Worm (Caenorhabditis elegans): ENCODE results near the gene exos-1.

exos-1 gene

ce11 chrIII:11010597-11010996 is 1.8 kb downstream of the exos-1 start:
- no peak for TF ChIP-seq alr-1 (tag; optimal IDR thresholded peaks at IDR 0.05; ENCODE audit: borderline replicate concordance)
- no peak for TF ChIP-seq mdl-1 (tag; optimal IDR thresholded peaks at IDR 0.05)
- TF ChIP-seq pqm-1 (tag; optimal IDR thresholded peaks at IDR 0.05) = no peak
- TF ChIP-seq elt-3 (tag; optimal IDR thresholded peaks at IDR 0.05) = no peak
- no peak for TF ChIP-seq efl-1 (optimal IDR thresholded peaks at IDR 0.05)
- peak in 1 of 2 experiments; percentile 72 for TF ChIP-seq efl-1 (GFP tag; optimal IDR thresholded peaks at IDR 0.05 in 1 of 2)
- TF ChIP-seq tlp-1 (tag; optimal IDR thresholded peaks at IDR 0.05) = no peak
- no peak for TF ChIP-seq isw-1 (GFP tag; IDR thresholded peaks at IDR 0.05)
- TF ChIP-seq ceh-90 (tag; optimal IDR thresholded peaks at IDR 0.05) = no peak
- no peak for TF ChIP-seq hlh-4 (tag; optimal IDR thresholded peaks at IDR 0.05)

ce11 chrIII:11012264-11012663 is 3.4 kb downstream of the exos-1 start, which contains the start of gene kvs-4:
Gene kvs-4 (plus strand): TSS chrIII:11012564.
- no peak for TF ChIP-seq mef-2 (tag; optimal IDR thresholded peaks at IDR 0.05)
- no peak for TF ChIP-seq C34B4.2 (tag; optimal IDR thresholded peaks at IDR 0.05)
- no peak for TF ChIP-seq lin-39 (tag; optimal IDR thresholded peaks at IDR 0.05)
- no peak for TF ChIP-seq ces-1 (GFP tag; optimal IDR thresholded peaks at IDR 0.05)
- TF ChIP-seq zag-1 (tag; optimal IDR thresholded peaks at IDR 0.05) = no peak

- no peak for TF ChIP-seq nhr-19 (GFP tag; conservative IDR thresholded peaks at IDR 0.05)
- no peak for TF ChIP-seq efl-1 (optimal IDR thresholded peaks at IDR 0.05)
- TF ChIP-seq efl-1 (GFP tag; optimal IDR thresholded peaks at IDR 0.05 in 1 of 2) = peak in 1 of 2 experiments; percentile 87
- no peak for TF ChIP-seq ces-1 (GFP tag; optimal IDR thresholded peaks at IDR 0.05)
- no peak for TF ChIP-seq C34B4.2 (tag; optimal IDR thresholded peaks at IDR 0.05)
These were observed 13.4 kb downstream of the exos-1 start for ce11 chrIII:11022278-11022677.

ce11 chrIII:11025138-11025537 is 16.3 kb downstream of the exos-1 start:
- TF ChIP-seq ztf-11 (tag; optimal IDR thresholded peaks at IDR 0.05) = no peak
- no peak for TF ChIP-seq dsc-1 (tag; optimal IDR thresholded peaks at IDR 0.05)
- TF ChIP-seq C16A3.4 (tag; optimal IDR thresholded peaks at IDR 0.05) = no peak
- TF ChIP-seq xbp-1 (tag; optimal IDR thresholded peaks at IDR 0.05) = no peak
- TF ChIP-seq rnt-1 (tag; optimal IDR thresholded peaks at IDR 0.05) = no peak
- no peak for TF ChIP-seq isw-1 (GFP tag; IDR thresholded peaks at IDR 0.05)
- no peak for TF ChIP-seq unc-86 (tag; optimal IDR thresholded peaks at IDR 0.05)
- TF ChIP-seq pqm-1 (tag; optimal IDR thresholded peaks at IDR 0.05) = no peak
- no peak for TF ChIP-seq mep-1 (tag; optimal IDR thresholded peaks at IDR 0.05)
- TF ChIP-seq elt-3 (tag; optimal IDR thresholded peaks at IDR 0.05) = no peak
- no peak for TF ChIP-seq unc-98 (GFP tag; IDR thresholded peaks at IDR 0.05)
- no peak for TF ChIP-seq lin-14 (GFP tag; optimal IDR thresholded peaks at IDR 0.05)
- TF ChIP-seq pag-3 (tag; optimal IDR thresholded peaks at IDR 0.05; ENCODE audit: borderline replicate concordance, insufficient read depth) = no peak
- no peak for TF ChIP-seq C04F5.9 (tag; optimal IDR thresholded peaks at IDR 0.05)
- no peak for TF ChIP-seq tbx-2 (tag; optimal IDR thresholded peaks at IDR 0.05)

- no peak for TF ChIP-seq nhr-28 (tag; optimal IDR thresholded peaks at IDR 0.05)
- peak; percentile 51 for TF ChIP-seq nhr-71 (tag; optimal IDR thresholded peaks at IDR 0.05)
- TF ChIP-seq pqm-1 (tag; optimal IDR thresholded peaks at IDR 0.05) = peak; percentile 81
- TF ChIP-seq unc-86 (tag; optimal IDR thresholded peaks at IDR 0.05) = no peak
- TF ChIP-seq hlh-4 (tag; optimal IDR thresholded peaks at IDR 0.05) = no peak
- TF ChIP-seq ztf-11 (tag; optimal IDR thresholded peaks at IDR 0.05) = no peak
- TF ChIP-seq tlp-1 (tag; optimal IDR thresholded peaks at IDR 0.05) = peak; percentile 0
- TF ChIP-seq xbp-1 (tag; optimal IDR thresholded peaks at IDR 0.05) = no peak
- no peak for TF ChIP-seq egl-27 (tag; optimal IDR thresholded peaks at IDR 0.05)
- TF ChIP-seq ceh-82 (tag; optimal IDR thresholded peaks at IDR 0.05) = no peak
- TF ChIP-seq egl-13 (tag; optimal IDR thresholded peaks at IDR 0.05) = no peak
- TF ChIP-seq lsy-2 (tag; optimal IDR thresholded peaks at IDR 0.05) = peak in 1 of 2 experiments; percentile 24
- TF ChIP-seq elt-2 (tag; optimal IDR thresholded peaks at IDR 0.05) = peak; percentile 98
- TF ChIP-seq grh-1 (GFP tag; IDR thresholded peaks at IDR 0.05) = no peak
- no peak for TF ChIP-seq skn-1 (tag; optimal IDR thresholded peaks at IDR 0.05)
- peak in 1 of 2 experiments; percentile 74 for TF ChIP-seq mdl-1 (tag; optimal IDR thresholded peaks at IDR 0.05)
- TF ChIP-seq aly-2 (tag; optimal IDR thresholded peaks at IDR 0.05) = no peak
- no peak for TF ChIP-seq efl-3 (GFP tag; optimal IDR thresholded peaks at IDR 0.05)
- no peak for TF ChIP-seq zip-4 (GFP tag; optimal IDR thresholded peaks at IDR 0.05)
- TF ChIP-seq lin-39 (tag; optimal IDR thresholded peaks at IDR 0.05) = no peak
- no peak for TF ChIP-seq mab-9 (GFP tag; IDR thresholded peaks at IDR 0.05)
- TF ChIP-seq unc-98 (GFP tag; IDR thresholded peaks at IDR 0.05) = no peak
- no peak for TF ChIP-seq swsn-7 (tag; optimal IDR thresholded peaks at IDR 0.05)
- TF ChIP-seq nhr-90 (tag; optimal IDR thresholded peaks at IDR 0.05; ENCODE audit: poor library complexity) = peak; percentile 60
- no peak for TF ChIP-seq elt-3 (tag; optimal IDR thresholded peaks at IDR 0.05)
These were observed 17.7 kb downstream of the exos-1 start, which contains the start of gene Y48A6B.7 for ce11 chrIII:11026516-11027048. Gene Y48A6B.7 (minus strand): TSS chrIII:11026566.

Measured in whole organism, L1 larva.